Fruit fly (Drosophila melanogaster) whole organism, wandering third instar larva: ENCODE results near the gene RpL9.
A peak's percentile ranks its signal among the peaks of the same experiment; 100 is the strongest.

ENCODE experiments used
- Abd-B ChIP-seq: fragments of >200 bp; optimal IDR thresholded peaks from 2 replicates; lab custom pipeline; 2017; ENCODE audit warnings: missing biosample characterization, missing genetic modification characterization
- CG32264 ChIP-seq: fragments of 200-800 bp; sonication (Bioruptor generic); optimal IDR thresholded peaks from 2 replicates; lab custom pipeline; 2016; ENCODE audit warnings: missing biosample characterization, missing genetic modification characterization
- CG9705 ChIP-seq: fragments of 200-800 bp; sonication (Bioruptor generic); optimal IDR thresholded peaks from 2 replicates; lab custom pipeline; 2018; ENCODE audit warnings: missing biosample characterization, mild to moderate bottlenecking, missing genetic modification characterization
- CrebA ChIP-seq: fragments of 200-800 bp; sonication (Bioruptor generic); optimal IDR thresholded peaks from 2 replicates; lab custom pipeline; 2016; ENCODE audit warnings: missing biosample characterization, mild to moderate bottlenecking, missing genetic modification characterization, borderline replicate concordance
- Dfd ChIP-seq: fragments of >200 bp; optimal IDR thresholded peaks from 2 replicates; lab custom pipeline; 2017; ENCODE audit warnings: missing biosample characterization, missing genetic modification characterization
- Dif ChIP-seq: fragments of 200-275, 200-300 bp; sonication (Bioruptor generic); optimal IDR thresholded peaks from 2 replicates; lab custom pipeline; 2018; ENCODE audit warnings: missing biosample characterization, missing genetic modification characterization; ENCODE audit not compliant: partially characterized antibody
- GATAd ChIP-seq: sonication (Bioruptor generic); optimal IDR thresholded peaks from 2 replicates; lab custom pipeline; 2016; ENCODE audit warnings: missing biosample characterization, missing genetic modification characterization
- HLH106 ChIP-seq: fragments of 200-800 bp; optimal IDR thresholded peaks from 3 replicates; lab custom pipeline; 2019; ENCODE audit warnings: missing biosample characterization, mild to moderate bottlenecking, missing genetic modification characterization, moderate library complexity
- Hnf4 ChIP-seq: fragments of 200-800 bp; sonication (Bioruptor generic); optimal IDR thresholded peaks from 2 replicates; lab custom pipeline; 2016; ENCODE audit warnings: missing biosample characterization, mild to moderate bottlenecking, missing genetic modification characterization
- Hr78 ChIP-seq: fragments of >200 bp; optimal IDR thresholded peaks from 2 replicates; lab custom pipeline; 2017; ENCODE audit warnings: missing biosample characterization, missing genetic modification characterization
- Hr83 ChIP-seq: fragments of 200-300 bp; sonication (Bioruptor generic); optimal IDR thresholded peaks from 2 replicates; lab custom pipeline; 2016; ENCODE audit warnings: missing biosample characterization, mild to moderate bottlenecking, missing genetic modification characterization, moderate library complexity; ENCODE audit not compliant: poor library complexity, severe bottlenecking
- Jra ChIP-seq: sonication (Bioruptor generic); optimal IDR thresholded peaks from 2 replicates; lab custom pipeline; 2016; ENCODE audit warnings: missing biosample characterization, missing genetic modification characterization
- Mio ChIP-seq: sonication (Bioruptor generic); optimal IDR thresholded peaks from 2 replicates; lab custom pipeline; 2016; ENCODE audit warnings: missing biosample characterization, missing genetic modification characterization
- Myc ChIP-seq: fragments of >200 bp; optimal IDR thresholded peaks from 2 replicates; lab custom pipeline; 2017
- N ChIP-seq: fragments of >200 bp; optimal IDR thresholded peaks from 2 replicates; lab custom pipeline; 2018; ENCODE audit warnings: missing biosample characterization, missing external identifiers, missing genetic modification characterization
- OdsH ChIP-seq: fragments of 200-800 bp; sonication (Bioruptor generic); optimal IDR thresholded peaks from 2 replicates; lab custom pipeline; 2016; ENCODE audit warnings: missing biosample characterization, mild to moderate bottlenecking, missing genetic modification characterization
- Rel ChIP-seq, 2 experiments: fragments of 200-800 bp; sonication (Bioruptor generic) in 1 of 2; optimal IDR thresholded peaks; 2 replicates in 1 of 2; 3 replicates in 1 of 2; lab custom pipeline; 2016 to 2019; ENCODE audit warnings: mild to moderate bottlenecking in 2 of 2, missing biosample characterization in 2 of 2, missing genetic modification characterization in 2 of 2, moderate library complexity in 1 of 2
- Sp1 ChIP-seq: fragments of 200-800 bp; sonication (Bioruptor generic); optimal IDR thresholded peaks from 3 replicates; lab custom pipeline; 2019; ENCODE audit warnings: missing biosample characterization, mild to moderate bottlenecking, missing genetic modification characterization, moderate library complexity
- Vsx2 ChIP-seq: fragments of 200-300, 225-300 bp; sonication (Bioruptor generic); optimal IDR thresholded peaks from 2 replicates; lab custom pipeline; 2018; ENCODE audit warnings: missing biosample characterization, missing genetic modification characterization; ENCODE audit not compliant: partially characterized antibody
- br ChIP-seq: fragments of 200-800 bp; sonication (Bioruptor generic); optimal IDR thresholded peaks from 2 replicates; lab custom pipeline; 2016; ENCODE audit warnings: missing biosample characterization, missing genetic modification characterization
- brk ChIP-seq: fragments of 200-800 bp; sonication (Bioruptor generic); optimal IDR thresholded peaks from 2 replicates; lab custom pipeline; 2016; ENCODE audit warnings: missing biosample characterization, mild to moderate bottlenecking, missing genetic modification characterization
- dl ChIP-seq, 2 experiments: fragments of 175-275, 200-275 bp in 1 of 2; fragments of 200-275 bp in 1 of 2; sonication (Bioruptor generic); optimal IDR thresholded peaks; lab custom pipeline; 2018; ENCODE audit warnings: mild to moderate bottlenecking in 2 of 2, missing biosample characterization in 2 of 2, missing genetic modification characterization in 2 of 2, moderate library complexity in 2 of 2; ENCODE audit not compliant: partially characterized antibody in 2 of 2, insufficient read depth in 1 of 2
- dmrt93B ChIP-seq: fragments of 200-800 bp; sonication (Bioruptor generic); optimal IDR thresholded peaks from 2 replicates; lab custom pipeline; 2018; ENCODE audit warnings: missing biosample characterization, mild to moderate bottlenecking, missing genetic modification characterization
- dsf ChIP-seq: sonication (Bioruptor generic); optimal IDR thresholded peaks from 2 replicates; lab custom pipeline; 2016; ENCODE audit warnings: missing biosample characterization, missing genetic modification characterization, borderline replicate concordance
- ey ChIP-seq: fragments of 200-800 bp; sonication (Bioruptor generic); optimal IDR thresholded peaks from 2 replicates; lab custom pipeline; 2016; ENCODE audit warnings: missing biosample characterization, missing genetic modification characterization
- foxo ChIP-seq, 2 experiments: fragments of 200-800 bp; sonication (Bioruptor generic); optimal IDR thresholded peaks; 2 replicates in 1 of 2; 3 replicates in 1 of 2; lab custom pipeline; 2016 to 2017; ENCODE audit warnings: missing biosample characterization in 2 of 2, missing genetic modification characterization in 2 of 2
- fru ChIP-seq: fragments of 200-800 bp; sonication (Bioruptor generic); optimal IDR thresholded peaks from 3 replicates; lab custom pipeline; 2016; ENCODE audit warnings: missing biosample characterization, mild to moderate bottlenecking, missing genetic modification characterization
- h ChIP-seq: fragments of 200-800 bp; sonication (Bioruptor generic); optimal IDR thresholded peaks from 3 replicates; lab custom pipeline; 2016; ENCODE audit warnings: missing biosample characterization, mild to moderate bottlenecking, missing genetic modification characterization
- jim ChIP-seq: fragments of 175-275, 200-325 bp; sonication (Bioruptor generic); optimal IDR thresholded peaks from 2 replicates; lab custom pipeline; 2016; ENCODE audit warnings: missing biosample characterization, mild to moderate bottlenecking, missing genetic modification characterization
- lola ChIP-seq: fragments of >200 bp; optimal IDR thresholded peaks from 2 replicates; lab custom pipeline; 2017; ENCODE audit warnings: missing biosample characterization, missing genetic modification characterization
- pan ChIP-seq: fragments of >200 bp; optimal IDR thresholded peaks from 2 replicates; lab custom pipeline; 2017
- psq ChIP-seq: fragments of 200-800 bp; sonication (Bioruptor generic); optimal IDR thresholded peaks from 3 replicates; lab custom pipeline; 2017; ENCODE audit warnings: missing biosample characterization, mild to moderate bottlenecking, missing genetic modification characterization, moderate library complexity
- rgr ChIP-seq: fragments of 200-800 bp; sonication (Bioruptor generic); optimal IDR thresholded peaks from 3 replicates; lab custom pipeline; 2016; ENCODE audit warnings: missing biosample characterization, mild to moderate bottlenecking, missing genetic modification characterization
- sage ChIP-seq: fragments of 200-800 bp; sonication (Bioruptor generic); optimal IDR thresholded peaks from 2 replicates; lab custom pipeline; 2016; ENCODE audit warnings: missing biosample characterization, mild to moderate bottlenecking, missing genetic modification characterization
- sv ChIP-seq: fragments of 200-800 bp; sonication (Bioruptor generic); optimal IDR thresholded peaks from 3 replicates; lab custom pipeline; 2016; ENCODE audit warnings: missing biosample characterization, missing genetic modification characterization
- tai ChIP-seq: sonication (Bioruptor generic); optimal IDR thresholded peaks from 2 replicates; lab custom pipeline; 2016; ENCODE audit warnings: missing biosample characterization, missing genetic modification characterization
- usp ChIP-seq: fragments of >200 bp; optimal IDR thresholded peaks from 2 replicates; lab custom pipeline; 2017; ENCODE audit warnings: missing biosample characterization, missing genetic modification characterization
- woc ChIP-seq: sonication (Bioruptor generic); optimal IDR thresholded peaks from 2 replicates; lab custom pipeline; 2016; ENCODE audit warnings: missing biosample characterization, mild to moderate bottlenecking, missing genetic modification characterization

RpL9 gene

DNA sequence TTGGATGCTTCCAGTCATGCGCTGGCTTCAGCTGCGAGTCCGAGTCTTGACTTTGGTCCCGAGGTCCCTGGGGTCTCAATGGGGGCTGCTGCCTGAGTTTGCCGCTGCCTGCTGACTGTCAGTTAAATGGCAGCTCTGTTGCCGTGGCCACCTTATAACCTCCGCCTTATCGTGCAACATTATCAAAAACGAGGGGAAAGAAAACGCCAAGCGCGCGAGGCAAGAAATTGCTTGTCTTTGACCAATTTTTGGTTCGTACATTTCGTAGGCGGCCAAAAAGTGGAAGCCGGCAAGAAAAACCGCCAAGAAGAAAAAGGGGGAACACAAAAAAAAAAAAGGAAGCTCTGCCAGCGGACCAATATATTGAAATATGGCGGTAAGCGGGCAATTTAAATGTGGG is 19.9 kb upstream of the RpL9 start:
- TF ChIP-seq fru (peak; percentile 15), Myc (no peak), brk (GFP tag; lab: Kevin White, UChicago) (peak; percentile 1), tai (GFP tag; lab: Kevin White, UChicago) (no peak)

dm6 chr2L:11022804-11023203 is 18.8 kb upstream of the RpL9 start:
- TF ChIP-seq h (peak; percentile 9), fru (peak; percentile 19), GATAd (GFP tag; lab: Kevin White, UChicago) (no peak), lola (GFP tag; lab: Kevin White, UChicago) (no peak), CG32264 (no peak), foxo (GFP tag; optimal IDR thresholded peaks at IDR 0.05; lab: Kevin White, UChicago) (peak in 1 of 2 experiments; percentile 23), rgr (GFP tag; lab: Kevin White, UChicago) (peak; percentile 22)

- TF ChIP-seq ey (peak; percentile 1), h (peak; percentile 24), GATAd (GFP tag; lab: Kevin White, UChicago) (no peak), lola (GFP tag; lab: Kevin White, UChicago) (no peak), Vsx2 (GFP tag; lab: Kevin White, UChicago) (no peak), Dfd (GFP tag; lab: Kevin White, UChicago) (no peak), psq (peak; percentile 29), br (GFP tag; lab: Kevin White, UChicago) (no peak), Hr83 (GFP tag; lab: Kevin White, UChicago) (no peak), CG32264 (no peak), Mio (no peak), pan (lab: Kevin White, UChicago) (no peak), dmrt93B (peak; percentile 16), sage (GFP tag; lab: Kevin White, UChicago) (no peak), Myc (no peak), OdsH (GFP tag; lab: Kevin White, UChicago) (peak; percentile 41), Dif (GFP tag; lab: Kevin White, UChicago) (no peak), CG9705 (GFP tag; lab: Kevin White, UChicago) (no peak), N (GFP tag; lab: Kevin White, UChicago) (no peak), HLH106 (tag; lab: Kevin White, UChicago) (no peak), dl (GFP tag; optimal IDR thresholded peaks at IDR 0.05; lab: Kevin White, UChicago; ENCODE audit: insufficient read depth in 1 of 2, partially characterized antibody in 2 of 2) (no peak), Hnf4 (no peak), dsf (GFP tag; lab: Kevin White, UChicago) (no peak), Sp1 (GFP tag; lab: Kevin White, UChicago) (no peak), CrebA (GFP tag; lab: Kevin White, UChicago) (no peak), rgr (GFP tag; lab: Kevin White, UChicago) (no peak), sv (no peak), woc (peak; percentile 66), Rel (GFP tag; optimal IDR thresholded peaks at IDR 0.05; lab: Kevin White, UChicago) (no peak), Rel (tag; optimal IDR thresholded peaks at IDR 0.05; lab: Kevin White, UChicago) (no peak), tai (GFP tag; lab: Kevin White, UChicago) (no peak), Abd-B (no peak), brk (GFP tag; lab: Kevin White, UChicago) (no peak), Jra (no peak), jim (GFP tag; lab: Kevin White, UChicago) (no peak), Hr78 (GFP tag; lab: Kevin White, UChicago) (no peak), usp (GFP tag; lab: Kevin White, UChicago) (no peak), fru (peak; percentile 25), foxo (GFP tag; optimal IDR thresholded peaks at IDR 0.05; lab: Kevin White, UChicago) (peak in 1 of 2 experiments; percentile 31)
Measured at dm6 chr2L:11021606-11022005, 17.6 kb upstream of the RpL9 start.
